Worm (Caenorhabditis elegans) whole organism, L3 larva: Measurements from ENCODE around the gene Y46G5A.15.
"Not testable (repeated sequence)": the region's sequence is repeated elsewhere in the genome, so short reads cannot be mapped to it uniquely, and the experiment has no call there.

Experiments used
- R02D3.7 ChIP-seq: fragments of 150-350 bp; optimal IDR thresholded peaks from 2 replicates; lab custom pipeline; 2014; ENCODE audit warnings: missing biosample characterization, missing genetic modification characterization
- ZK546.5 ChIP-seq: sonication (generic microtip); optimal IDR thresholded peaks from 2 replicates; lab custom pipeline; 2017; ENCODE audit warnings: missing biosample characterization, missing genetic modification characterization
- aly-2 ChIP-seq: fragments of 150-350 bp; optimal IDR thresholded peaks from 2 replicates; lab custom pipeline; 2014; ENCODE audit warnings: missing biosample characterization, missing genetic modification characterization
- ama-1 ChIP-seq: fragments of 150-350 bp; optimal IDR thresholded peaks from 2 replicates; lab custom pipeline; 2018
- ceh-16 ChIP-seq: sonication (generic microtip); optimal IDR thresholded peaks from 2 replicates; lab custom pipeline; 2017; ENCODE audit warnings: missing biosample characterization, missing genetic modification characterization
- ceh-28 ChIP-seq: fragments of 150-350 bp; optimal IDR thresholded peaks from 2 replicates; lab custom pipeline; 2014; ENCODE audit warnings: missing biosample characterization, missing genetic modification reagents, missing genetic modification characterization
- ceh-82 ChIP-seq: fragments of 150-350 bp; optimal IDR thresholded peaks from 2 replicates; lab custom pipeline; 2014; ENCODE audit warnings: missing biosample characterization, missing genetic modification characterization
- ceh-9 ChIP-seq: sonication (generic microtip); optimal IDR thresholded peaks from 2 replicates; lab custom pipeline; 2018; ENCODE audit warnings: missing biosample characterization, missing genetic modification characterization
- daf-12 ChIP-seq: fragments of 150-350 bp; optimal IDR thresholded peaks from 2 replicates; lab custom pipeline; 2014; ENCODE audit warnings: missing biosample characterization, missing genetic modification reagents, missing genetic modification characterization
- elt-1 ChIP-seq: fragments of 150-350 bp; optimal IDR thresholded peaks from 2 replicates; lab custom pipeline; 2014; ENCODE audit warnings: missing biosample characterization, missing genetic modification characterization
- elt-2 ChIP-seq: sonication (generic microtip); optimal IDR thresholded peaks from 2 replicates; lab custom pipeline; 2016; ENCODE audit warnings: missing genetic modification reagents, mild to moderate bottlenecking, missing genetic modification characterization, missing compliant biosample characterization
- eor-1 ChIP-seq, 2 experiments: fragments of 150-350 bp; optimal IDR thresholded peaks; 2 replicates each; lab custom pipeline; 2014 to 2018; ENCODE audit warnings: missing biosample characterization in 2 of 2, missing genetic modification characterization in 2 of 2
- fkh-10 ChIP-seq: sonication (generic microtip); optimal IDR thresholded peaks from 2 replicates; lab custom pipeline; 2017; ENCODE audit warnings: missing biosample characterization, missing genetic modification reagents, missing genetic modification characterization
- fkh-2 ChIP-seq: fragments of 150-350 bp; optimal IDR thresholded peaks from 2 replicates; lab custom pipeline; 2014; ENCODE audit warnings: missing biosample characterization, missing genetic modification reagents, missing genetic modification characterization
- fos-1 ChIP-seq: fragments of 150-350 bp; optimal IDR thresholded peaks from 2 replicates; lab custom pipeline; 2014; ENCODE audit warnings: missing biosample characterization, missing genetic modification characterization
- hmg-11 ChIP-seq: sonication (generic microtip); optimal IDR thresholded peaks from 2 replicates; lab custom pipeline; 2016; ENCODE audit warnings: missing genetic modification characterization, missing compliant biosample characterization
- jun-1 ChIP-seq: fragments of 150-350 bp; optimal IDR thresholded peaks from 2 replicates; lab custom pipeline; 2014; ENCODE audit warnings: missing biosample characterization, missing genetic modification reagents, missing genetic modification characterization
- lin-15B ChIP-seq: fragments of 150-350 bp; optimal IDR thresholded peaks from 2 replicates; lab custom pipeline; 2014; ENCODE audit warnings: missing biosample characterization, missing genetic modification characterization
- lin-39 ChIP-seq: fragments of 150-350 bp; optimal IDR thresholded peaks from 2 replicates; lab custom pipeline; 2018; ENCODE audit warnings: missing biosample characterization, missing genetic modification reagents, missing genetic modification characterization
- lsy-12 ChIP-seq: sonication (generic microtip); optimal IDR thresholded peaks from 2 replicates; lab custom pipeline; 2016; ENCODE audit warnings: mild to moderate bottlenecking, missing genetic modification characterization, missing compliant biosample characterization
- mdl-1 ChIP-seq: fragments of 150-350 bp; optimal IDR thresholded peaks from 2 replicates; lab custom pipeline; 2014; ENCODE audit warnings: missing biosample characterization, missing genetic modification characterization
- mml-1 ChIP-seq: fragments of 150-350 bp; sonication (generic microtip); optimal IDR thresholded peaks from 3 replicates; lab custom pipeline; 2014; ENCODE audit warnings: missing biosample characterization, missing genetic modification characterization
- nfya-1 ChIP-seq: sonication (generic microtip); optimal IDR thresholded peaks from 2 replicates; lab custom pipeline; 2017; ENCODE audit warnings: missing genetic modification characterization, mild to moderate bottlenecking, missing compliant biosample characterization, antibody characterized with exemption, moderate library complexity; ENCODE audit not compliant: insufficient read depth
- nhr-11 ChIP-seq: fragments of 150-350 bp; optimal IDR thresholded peaks from 2 replicates; lab custom pipeline; 2014; ENCODE audit warnings: missing biosample characterization, missing genetic modification characterization
- nhr-12 ChIP-seq: fragments of 150-350 bp; optimal IDR thresholded peaks from 2 replicates; lab custom pipeline; 2014; ENCODE audit warnings: missing biosample characterization, missing genetic modification characterization
- nhr-23 ChIP-seq: fragments of 150-350 bp; optimal IDR thresholded peaks from 2 replicates; lab custom pipeline; 2014; ENCODE audit warnings: missing biosample characterization, missing genetic modification reagents, missing genetic modification characterization
- nhr-237 ChIP-seq: fragments of 150-350 bp; optimal IDR thresholded peaks from 2 replicates; lab custom pipeline; 2014; ENCODE audit warnings: missing biosample characterization, missing genetic modification characterization
- nhr-25 ChIP-seq: sonication (generic microtip); optimal IDR thresholded peaks from 2 replicates; lab custom pipeline; 2017; ENCODE audit warnings: missing biosample characterization, missing genetic modification characterization
- nhr-28 ChIP-seq: fragments of 150-350 bp; optimal IDR thresholded peaks from 2 replicates; lab custom pipeline; 2014; ENCODE audit warnings: missing biosample characterization, missing genetic modification characterization
- nhr-43 ChIP-seq: sonication (generic microtip); optimal IDR thresholded peaks from 2 replicates; lab custom pipeline; 2016; ENCODE audit warnings: mild to moderate bottlenecking, missing genetic modification characterization, missing compliant biosample characterization; ENCODE audit not compliant: poor library complexity, severe bottlenecking
- nhr-67 ChIP-seq: fragments of 150-350 bp; optimal IDR thresholded peaks from 2 replicates; lab custom pipeline; 2014; ENCODE audit warnings: missing biosample characterization, missing genetic modification characterization
- nhr-76 ChIP-seq: fragments of 150-350 bp; sonication (generic microtip); optimal IDR thresholded peaks from 5 replicates; lab custom pipeline; 2014; ENCODE audit warnings: missing biosample characterization, missing genetic modification characterization
- nhr-77 ChIP-seq: fragments of 150-350 bp; optimal IDR thresholded peaks from 2 replicates; lab custom pipeline; 2014; ENCODE audit warnings: missing biosample characterization, missing genetic modification characterization
- pha-4 ChIP-seq: fragments of 150-350 bp; optimal IDR thresholded peaks from 2 replicates; lab custom pipeline; 2014; ENCODE audit warnings: missing biosample characterization, missing genetic modification reagents, missing genetic modification characterization
- pqm-1 ChIP-seq: fragments of 150-350 bp; optimal IDR thresholded peaks from 2 replicates; lab custom pipeline; 2017; ENCODE audit warnings: missing biosample characterization, missing genetic modification characterization, inconsistent platforms
- sea-2 ChIP-seq: fragments of 150-350 bp; sonication (generic microtip); optimal IDR thresholded peaks from 4 replicates; lab custom pipeline; 2014; ENCODE audit warnings: missing biosample characterization, missing genetic modification reagents, missing genetic modification characterization
- skn-1 ChIP-seq: fragments of 150-350 bp; optimal IDR thresholded peaks from 2 replicates; lab custom pipeline; 2014; ENCODE audit warnings: missing biosample characterization, missing genetic modification characterization
- snpc-4 ChIP-seq: fragments of 150-350 bp; optimal IDR thresholded peaks from 2 replicates; lab custom pipeline; 2014; ENCODE audit warnings: missing biosample characterization, missing genetic modification characterization
- unc-39 ChIP-seq: sonication (generic microtip); optimal IDR thresholded peaks from 4 replicates; lab custom pipeline; 2017; ENCODE audit warnings: missing biosample characterization, missing genetic modification characterization
- unc-62 ChIP-seq: fragments of 150-350 bp; sonication (generic microtip); optimal IDR thresholded peaks from 4 replicates; lab custom pipeline; 2014; ENCODE audit warnings: missing biosample characterization, missing genetic modification reagents, missing genetic modification characterization
- zag-1 ChIP-seq: fragments of 150-350 bp; optimal IDR thresholded peaks from 2 replicates; lab custom pipeline; 2014; ENCODE audit warnings: missing biosample characterization, missing genetic modification characterization
- ztf-11 ChIP-seq: fragments of 150-350 bp; optimal IDR thresholded peaks from 2 replicates; lab custom pipeline; 2014; ENCODE audit warnings: missing biosample characterization, missing genetic modification characterization
- ztf-4 ChIP-seq: fragments of 150-350 bp; optimal IDR thresholded peaks from 2 replicates; lab custom pipeline; 2014; ENCODE audit warnings: missing biosample characterization, missing genetic modification characterization

Gene Y46G5A.15

ce11 chrII:12756180-12756579 is 29.0 kb downstream of the Y46G5A.15 start, which contains the start of the genes Y46G5A.7 and Y46G5A.8:
Gene Y46G5A.7, minus strand, starts transcription at chrII:12756332.
Gene Y46G5A.8, plus strand, starts transcription at chrII:12756338.
- TF ChIP-seq R02D3.7 (tag; lab: Kevin White, UChicago) (no peak), nfya-1 (tag; lab: Kevin White, UChicago) (no peak), lin-39 (tag; lab: Kevin White, UChicago) (no peak), ceh-16 (tag; lab: Kevin White, UChicago) (no peak), jun-1 (tag; lab: Kevin White, UChicago) (no peak), pha-4 (no peak), eor-1 (tag; optimal IDR thresholded peaks at IDR 0.05; lab: Kevin White, UChicago) (no peak), ZK546.5 (tag; lab: Kevin White, UChicago) (no peak), ceh-82 (tag; lab: Kevin White, UChicago) (no peak), nhr-43 (tag; lab: Kevin White, UChicago) (no peak), ceh-9 (no peak), lin-15B (tag; lab: Kevin White, UChicago) (no peak)

- not testable (repeated sequence) for TF ChIP-seq jun-1 (tag; lab: Kevin White, UChicago); sea-2 (GFP tag; lab: Kevin White, UChicago); fos-1 (tag; lab: Kevin White, UChicago)
Observed at ce11 chrII:12753725-12754124, 31.5 kb downstream of the Y46G5A.15 start, which contains the start of gene Y46G5A.39. Gene Y46G5A.39, minus strand, starts transcription at chrII:12753825.

- no peak for TF ChIP-seq lin-15B (tag; lab: Kevin White, UChicago)
- no peak for TF ChIP-seq daf-12 (tag; lab: Kevin White, UChicago)
- TF ChIP-seq elt-2 (tag; lab: Kevin White, UChicago) = no peak
- TF ChIP-seq nhr-12 (tag; lab: Kevin White, UChicago) = no peak
- no peak for TF ChIP-seq nhr-237
- no peak for TF ChIP-seq fkh-10 (GFP tag; lab: Kevin White, UChicago)
- no peak for TF ChIP-seq skn-1
- TF ChIP-seq hmg-11 = no peak
- no peak for TF ChIP-seq nhr-76 (tag; lab: Kevin White, UChicago)
- TF ChIP-seq ceh-82 (tag; lab: Kevin White, UChicago) = no peak
- TF ChIP-seq nhr-25 (tag; lab: Kevin White, UChicago) = no peak
- no peak for TF ChIP-seq nhr-28 (tag; lab: Kevin White, UChicago)
- no peak for TF ChIP-seq mml-1 (tag; lab: Kevin White, UChicago)
- no peak for TF ChIP-seq ama-1
- TF ChIP-seq nhr-77 (tag; lab: Kevin White, UChicago) = no peak
- TF ChIP-seq R02D3.7 (tag; lab: Kevin White, UChicago) = no peak
- TF ChIP-seq sea-2 (GFP tag; lab: Kevin White, UChicago) = no peak
- TF ChIP-seq ztf-11 = no peak
Observed at ce11 chrII:12739306-12739705, 45.9 kb downstream of the Y46G5A.15 start.

- TF ChIP-seq nhr-77 (tag; lab: Kevin White, UChicago) = no peak
- TF ChIP-seq mdl-1 = no peak
- TF ChIP-seq nhr-25 (tag; lab: Kevin White, UChicago) = peak; percentile 4
- TF ChIP-seq pha-4 = peak; percentile 76
- TF ChIP-seq pqm-1 = no peak
- no peak for TF ChIP-seq eor-1 (tag; optimal IDR thresholded peaks at IDR 0.05; lab: Kevin White, UChicago)
- no peak for TF ChIP-seq mml-1 (tag; lab: Kevin White, UChicago)
- no peak for TF ChIP-seq aly-2 (tag; lab: Kevin White, UChicago)
- no peak for TF ChIP-seq unc-39
- TF ChIP-seq nhr-11 = no peak
- peak; percentile 4 for TF ChIP-seq elt-2 (tag; lab: Kevin White, UChicago)
- no peak for TF ChIP-seq zag-1 (tag; lab: Kevin White, UChicago)
- TF ChIP-seq unc-62 = no peak
- TF ChIP-seq ztf-4 (tag; lab: Kevin White, UChicago) = no peak
- peak; percentile 48 for TF ChIP-seq snpc-4 (tag; lab: Kevin White, UChicago)
- TF ChIP-seq elt-1 (tag; lab: Kevin White, UChicago) = no peak
- no peak for TF ChIP-seq nhr-67 (tag; lab: Kevin White, UChicago)
- no peak for TF ChIP-seq lsy-12 (tag; lab: Kevin White, UChicago)
- TF ChIP-seq lin-15B (tag; lab: Kevin White, UChicago) = peak; percentile 77
- peak; percentile 55 for TF ChIP-seq hmg-11
- TF ChIP-seq nhr-43 (tag; lab: Kevin White, UChicago) = no peak
- TF ChIP-seq jun-1 (tag; lab: Kevin White, UChicago) = no peak
- TF ChIP-seq nhr-23 (tag; lab: Kevin White, UChicago) = no peak
- TF ChIP-seq ama-1 = no peak
- peak; percentile 49 for TF ChIP-seq lin-39 (tag; lab: Kevin White, UChicago)
- no peak for TF ChIP-seq daf-12 (tag; lab: Kevin White, UChicago)
- no peak for TF ChIP-seq nhr-237
- no peak for TF ChIP-seq sea-2 (GFP tag; lab: Kevin White, UChicago)
- TF ChIP-seq ceh-16 (tag; lab: Kevin White, UChicago) = no peak
- TF ChIP-seq ceh-28 (tag; lab: Kevin White, UChicago) = no peak
- TF ChIP-seq ztf-11 = no peak
- no peak for TF ChIP-seq fkh-2 (tag; lab: Kevin White, UChicago)
Observed at ce11 chrII:12738284-12739201, 46.7 kb downstream of the Y46G5A.15 start, which contains the start of gene pisy-1. Gene pisy-1, minus strand, starts transcription at chrII:12738334.
